Worm (Caenorhabditis elegans) whole organism, L3 larva: ENCODE results near the gene vamp-7.

Source experiments
- lsy-12 ChIP-seq: sonication (generic microtip); optimal IDR thresholded peaks from 2 replicates; lab custom pipeline; 2016; ENCODE audit warnings: mild to moderate bottlenecking, missing genetic modification characterization, missing compliant biosample characterization
- snpc-4 ChIP-seq: fragments of 150-350 bp; optimal IDR thresholded peaks from 2 replicates; lab custom pipeline; 2014; ENCODE audit warnings: missing biosample characterization, missing genetic modification characterization

DNA sequence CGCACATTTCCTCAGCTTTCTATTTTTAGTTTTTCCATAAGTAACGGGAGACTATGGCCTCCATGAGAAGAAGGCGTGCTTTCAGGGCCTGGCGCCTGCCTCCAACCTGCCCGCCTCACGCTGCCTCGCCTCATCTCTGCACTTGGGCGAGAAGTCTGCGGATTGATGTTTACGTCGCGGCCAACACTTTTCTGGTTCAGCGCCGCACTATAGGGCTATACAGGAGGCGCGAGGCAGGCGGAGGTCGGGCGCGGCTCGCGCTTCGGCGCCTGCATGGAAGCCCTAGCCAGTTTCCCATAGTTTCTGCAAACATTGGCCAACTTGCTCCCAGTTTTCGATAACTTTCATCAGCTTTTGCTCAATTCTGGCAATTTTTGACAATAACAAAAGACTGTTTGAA lies 34.7 kb upstream of the vamp-7 start:
- TF ChIP-seq snpc-4 (tag; lab: Kevin White, UChicago) (no peak), lsy-12 (tag; lab: Kevin White, UChicago) (no peak)
